Worm (Caenorhabditis elegans) whole organism, mixed stage, embryonic: ENCODE results near the gene irld-17.

Source experiments
- M03D4.4 ChIP-seq: sonication (generic microtip); optimal IDR thresholded peaks from 2 replicates; lab custom pipeline; 2017; ENCODE audit warnings: mild to moderate bottlenecking, missing genetic modification characterization, missing compliant biosample characterization
- bed-3 ChIP-seq: fragments of 200-800 bp; sonication (Bioruptor generic); optimal IDR thresholded peaks from 3 replicates; lab custom pipeline; 2018; ENCODE audit warnings: mild to moderate bottlenecking, missing genetic modification characterization, moderate library complexity, missing compliant biosample characterization
- blmp-1 ChIP-seq: fragments of 150-350 bp; optimal IDR thresholded peaks from 2 replicates; lab custom pipeline; 2014; ENCODE audit warnings: missing biosample characterization, missing genetic modification characterization
- ceh-39 ChIP-seq: fragments of 150-350 bp; optimal IDR thresholded peaks from 2 replicates; lab custom pipeline; 2014; ENCODE audit warnings: missing biosample characterization, missing genetic modification characterization
- ceh-43 ChIP-seq: fragments of 200-800 bp; sonication (Bioruptor generic); optimal IDR thresholded peaks from 2 replicates; lab custom pipeline; 2018; ENCODE audit warnings: mild to moderate bottlenecking, missing genetic modification characterization, moderate library complexity, missing compliant biosample characterization
- ceh-83 ChIP-seq: fragments of 200-800 bp; sonication (Bioruptor generic); optimal IDR thresholded peaks from 2 replicates; lab custom pipeline; 2018; ENCODE audit warnings: mild to moderate bottlenecking, missing genetic modification characterization, missing compliant biosample characterization
- ces-1 ChIP-seq: fragments of 150-350 bp; optimal IDR thresholded peaks from 2 replicates; lab custom pipeline; 2014; ENCODE audit warnings: missing biosample characterization, missing genetic modification reagents, missing genetic modification characterization
- cnd-1 ChIP-seq: fragments of 200-800 bp; sonication (Bioruptor generic); optimal IDR thresholded peaks from 2 replicates; lab custom pipeline; 2018; ENCODE audit warnings: mild to moderate bottlenecking, missing genetic modification characterization, missing compliant biosample characterization
- drap-1 ChIP-seq: fragments of 200-800 bp; sonication (Bioruptor generic); optimal IDR thresholded peaks from 3 replicates; lab custom pipeline; 2018; ENCODE audit warnings: mild to moderate bottlenecking, missing genetic modification characterization, missing compliant biosample characterization
- elt-3 ChIP-seq: fragments of 150-350 bp; optimal IDR thresholded peaks from 2 replicates; lab custom pipeline; 2014; ENCODE audit warnings: missing biosample characterization, missing genetic modification characterization
- ham-2 ChIP-seq: fragments of 200-800 bp; sonication (Bioruptor generic); optimal IDR thresholded peaks from 2 replicates; lab custom pipeline; 2018; ENCODE audit warnings: mild to moderate bottlenecking, missing genetic modification characterization, missing compliant biosample characterization
- hlh-1 ChIP-seq: fragments of 150-350 bp; optimal IDR thresholded peaks from 2 replicates; lab custom pipeline; 2014; ENCODE audit warnings: missing biosample characterization, missing genetic modification reagents, missing genetic modification characterization
- lin-13 ChIP-seq: fragments of 150-350 bp; optimal IDR thresholded peaks from 2 replicates; lab custom pipeline; 2014; ENCODE audit warnings: missing biosample characterization, missing genetic modification characterization
- lin-32 ChIP-seq: fragments of 200-800 bp; sonication (Bioruptor generic); optimal IDR thresholded peaks from 2 replicates; lab custom pipeline; 2018; ENCODE audit warnings: mild to moderate bottlenecking, missing genetic modification characterization, missing compliant biosample characterization
- mab-5 ChIP-seq: fragments of 150-350 bp; optimal IDR thresholded peaks from 2 replicates; lab custom pipeline; 2014; ENCODE audit warnings: missing biosample characterization, missing genetic modification characterization
- mep-1 ChIP-seq: fragments of 150-350 bp; optimal IDR thresholded peaks from 2 replicates; lab custom pipeline; 2017; ENCODE audit warnings: missing biosample characterization, missing genetic modification reagents, missing genetic modification characterization, inconsistent platforms
- mls-2 ChIP-seq: sonication (generic microtip); optimal IDR thresholded peaks from 2 replicates; lab custom pipeline; 2016; ENCODE audit warnings: mild to moderate bottlenecking, missing genetic modification characterization, moderate library complexity, missing compliant biosample characterization
- nhr-2 ChIP-seq: fragments of 150-350 bp; optimal IDR thresholded peaks from 2 replicates; lab custom pipeline; 2014; ENCODE audit warnings: missing biosample characterization, missing genetic modification characterization
- nhr-237 ChIP-seq: fragments of 150-350 bp; optimal IDR thresholded peaks from 2 replicates; lab custom pipeline; 2014; ENCODE audit warnings: missing biosample characterization, missing genetic modification characterization
- nhr-28 ChIP-seq: fragments of 150-350 bp; optimal IDR thresholded peaks from 2 replicates; lab custom pipeline; 2014; ENCODE audit warnings: missing biosample characterization, missing genetic modification characterization
- nhr-76 ChIP-seq: sonication (generic microtip); optimal IDR thresholded peaks from 2 replicates; lab custom pipeline; 2017; ENCODE audit warnings: missing biosample characterization, missing genetic modification characterization
- pha-4 ChIP-seq: fragments of 150-350 bp; optimal IDR thresholded peaks from 2 replicates; lab custom pipeline; 2018; ENCODE audit warnings: missing biosample characterization, missing genetic modification reagents, missing genetic modification characterization
- sptf-1 ChIP-seq: sonication (generic microtip); optimal IDR thresholded peaks from 2 replicates; lab custom pipeline; 2017; ENCODE audit warnings: mild to moderate bottlenecking, missing genetic modification characterization, moderate library complexity, missing compliant biosample characterization
- tbx-8 ChIP-seq: fragments of 200-800 bp; sonication (Bioruptor generic); optimal IDR thresholded peaks from 2 replicates; lab custom pipeline; 2018; ENCODE audit warnings: mild to moderate bottlenecking, missing genetic modification characterization, moderate library complexity, missing compliant biosample characterization
- unc-120 ChIP-seq: sonication (generic microtip); optimal IDR thresholded peaks from 2 replicates; lab custom pipeline; 2017; ENCODE audit warnings: missing genetic modification characterization, missing compliant biosample characterization; ENCODE audit not compliant: poor library complexity, severe bottlenecking
- unc-62 ChIP-seq: fragments of 150-350 bp; optimal IDR thresholded peaks from 2 replicates; lab custom pipeline; 2014; ENCODE audit warnings: missing biosample characterization, missing genetic modification reagents, missing genetic modification characterization
- ztf-11 ChIP-seq: fragments of 150-350 bp; optimal IDR thresholded peaks from 2 replicates; lab custom pipeline; 2014; ENCODE audit warnings: missing biosample characterization, missing genetic modification characterization

irld-17 gene

DNA sequence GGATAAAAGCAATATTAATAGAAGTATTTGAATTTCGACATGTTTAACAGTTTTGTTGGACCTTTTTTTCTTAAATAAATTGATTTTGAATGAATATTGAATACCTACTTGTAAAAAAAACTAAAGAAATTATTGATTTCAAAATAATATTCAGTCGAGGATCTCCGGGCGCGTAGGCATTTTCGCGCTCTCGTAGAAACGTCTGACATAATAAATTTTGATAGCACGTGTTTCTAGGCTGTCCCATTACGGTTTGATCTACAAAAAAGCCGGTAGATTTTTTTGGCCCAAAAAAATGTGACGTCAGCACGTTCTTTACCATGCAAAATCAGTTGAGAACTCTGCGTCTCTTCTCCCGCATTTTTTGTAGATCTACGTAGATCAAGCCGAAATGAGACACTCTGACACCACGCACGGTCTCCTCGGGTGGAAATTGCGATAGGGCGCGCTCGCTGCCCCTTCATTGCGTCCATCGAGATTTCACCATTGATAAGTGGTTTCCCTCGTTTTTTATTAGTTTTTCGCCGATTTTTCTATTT is 37.2 kb upstream of the irld-17 start:
- TF ChIP-seq nhr-28 (tag; lab: Kevin White, UChicago), result no peak
- no peak for TF ChIP-seq nhr-237 (tag; lab: Kevin White, UChicago)
- no peak for TF ChIP-seq unc-62 (GFP tag; lab: Kevin White, UChicago)
- TF ChIP-seq cnd-1 (tag; lab: Kevin White, UChicago), result no peak
- no peak for TF ChIP-seq lin-32 (GFP tag; lab: Kevin White, UChicago)
- TF ChIP-seq mab-5 (tag; lab: Kevin White, UChicago), result no peak
- TF ChIP-seq ceh-43 (GFP tag; lab: Kevin White, UChicago), result no peak
- TF ChIP-seq blmp-1 (tag; lab: Kevin White, UChicago), result no peak
- no peak for TF ChIP-seq drap-1
- no peak for TF ChIP-seq ceh-83
- no peak for TF ChIP-seq bed-3 (GFP tag; lab: Kevin White, UChicago)
- no peak for TF ChIP-seq M03D4.4 (tag; lab: Kevin White, UChicago)
- TF ChIP-seq sptf-1, result no peak
- TF ChIP-seq nhr-76 (tag; lab: Kevin White, UChicago), result no peak
- no peak for TF ChIP-seq tbx-8 (GFP tag; lab: Kevin White, UChicago)
- no peak for TF ChIP-seq elt-3 (tag; lab: Kevin White, UChicago)
- no peak for TF ChIP-seq mls-2 (tag; lab: Kevin White, UChicago)
- no peak for TF ChIP-seq hlh-1 (tag; lab: Kevin White, UChicago)

DNA sequence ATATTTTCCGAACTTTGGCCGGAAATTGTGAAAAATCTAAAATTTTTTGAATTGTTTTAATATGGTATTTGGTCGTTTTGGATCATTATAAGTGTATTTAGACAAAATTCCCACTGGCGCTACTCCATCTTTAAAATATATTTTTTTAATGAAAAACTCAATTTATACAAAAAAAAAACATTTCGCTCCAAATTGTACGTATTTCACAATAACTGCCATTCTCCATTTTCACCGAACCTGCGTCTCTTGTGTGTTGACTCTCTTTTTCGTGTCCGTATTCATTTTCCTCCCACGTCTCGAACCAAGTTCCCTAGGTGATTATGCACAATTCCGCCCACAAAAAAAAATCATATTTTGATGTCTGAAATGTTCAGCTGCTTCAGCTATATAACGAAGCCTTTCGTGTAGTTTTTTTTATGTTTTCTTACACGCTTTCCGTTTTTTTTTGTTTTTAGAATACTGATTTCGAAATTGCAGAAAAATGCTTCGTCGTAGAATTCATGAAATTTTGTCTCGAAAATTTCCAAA is 31.2 kb upstream of the irld-17 start, which contains the start of gene F16B4.2:
F16B4.2 (plus strand) TSS at position 478 of the 528 bp plus-strand sequence.
- TF ChIP-seq unc-62 (GFP tag; lab: Kevin White, UChicago) (no peak), tbx-8 (GFP tag; lab: Kevin White, UChicago) (no peak)

DNA sequence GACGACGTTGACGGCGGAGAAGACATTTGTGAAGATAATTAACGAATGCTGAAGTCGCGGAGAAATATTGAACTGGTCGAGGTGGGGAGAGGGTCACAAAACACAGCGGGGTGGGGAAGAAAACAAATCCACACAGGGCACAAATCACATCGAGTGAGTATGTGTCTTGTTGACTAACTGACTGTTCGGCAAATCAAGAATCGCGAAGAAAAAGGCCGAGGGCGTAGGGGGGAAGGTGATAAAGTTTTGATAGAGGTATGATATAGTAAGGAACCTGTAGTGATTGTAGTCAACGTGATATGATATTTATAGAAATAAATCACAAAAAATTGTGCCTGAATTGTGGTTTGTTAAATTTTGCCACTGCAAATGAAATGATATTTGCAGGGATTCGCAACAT is 24.0 kb upstream of the irld-17 start, which contains the start of gene nhr-178:
nhr-178 (minus strand) TSS at position 164 of the 400 bp plus-strand sequence.
- TF ChIP-seq blmp-1 (tag; lab: Kevin White, UChicago), result no peak
- no peak for TF ChIP-seq ceh-39
- no peak for TF ChIP-seq lin-13
- TF ChIP-seq mep-1 (tag; lab: Kevin White, UChicago), result no peak
- no peak for TF ChIP-seq ztf-11 (tag; lab: Kevin White, UChicago)

DNA sequence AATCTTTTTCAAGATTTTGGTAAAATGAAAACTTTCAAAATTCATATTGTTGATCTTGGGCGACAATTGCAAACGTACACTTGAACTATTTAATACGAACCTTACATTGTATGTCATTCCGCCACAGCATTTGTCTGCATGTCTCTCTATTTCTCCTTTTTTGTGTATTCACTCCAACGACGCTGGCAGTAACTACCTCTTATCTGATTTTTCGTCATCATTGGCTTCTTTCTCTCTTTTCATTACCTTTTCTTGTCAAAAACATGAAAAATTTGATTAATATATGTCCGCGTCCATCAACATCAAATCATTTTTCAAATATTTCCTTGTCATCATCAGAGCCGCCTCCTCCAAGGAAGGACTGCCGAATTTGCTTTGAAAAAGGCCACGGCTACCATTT is 21.7 kb upstream of the irld-17 start, which contains the start of gene nhr-177:
nhr-177 (plus strand) TSS at position 167 of the 400 bp plus-strand sequence.
- TF ChIP-seq bed-3 (GFP tag; lab: Kevin White, UChicago) (no peak), blmp-1 (tag; lab: Kevin White, UChicago) (no peak), pha-4 (tag; lab: Kevin White, UChicago) (no peak), cnd-1 (tag; lab: Kevin White, UChicago) (no peak), hlh-1 (tag; lab: Kevin White, UChicago) (no peak)

DNA sequence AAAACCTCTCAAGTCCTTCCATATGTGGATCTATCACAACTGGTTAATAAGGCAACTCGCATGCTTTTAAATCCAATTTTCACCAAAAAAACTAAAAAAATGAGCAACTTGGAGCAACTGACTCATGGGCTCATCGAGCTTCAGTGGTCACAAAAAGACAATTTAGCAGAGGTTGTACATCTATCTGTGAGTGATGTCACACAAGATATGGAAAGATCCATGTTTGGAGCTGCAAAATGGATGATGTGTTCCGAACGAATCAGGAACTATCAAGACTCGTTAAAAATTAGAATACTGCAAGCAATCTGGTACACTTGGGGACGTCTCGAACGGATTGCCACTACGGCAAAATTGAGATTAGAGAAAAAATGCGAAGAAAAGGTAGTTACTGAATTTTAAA is 20.2 kb upstream of the irld-17 start:
- TF ChIP-seq nhr-237 (tag; lab: Kevin White, UChicago) (no peak), nhr-76 (tag; lab: Kevin White, UChicago) (no peak), nhr-2 (tag; lab: Kevin White, UChicago) (no peak), unc-120 (tag; lab: Kevin White, UChicago) (no peak), nhr-28 (tag; lab: Kevin White, UChicago) (no peak), hlh-1 (tag; lab: Kevin White, UChicago) (no peak), ces-1 (no peak), cnd-1 (tag; lab: Kevin White, UChicago) (no peak), ham-2 (GFP tag; lab: Kevin White, UChicago) (no peak), mab-5 (tag; lab: Kevin White, UChicago) (no peak), drap-1 (no peak), mep-1 (tag; lab: Kevin White, UChicago) (no peak), mls-2 (tag; lab: Kevin White, UChicago) (no peak), ceh-39 (no peak), elt-3 (tag; lab: Kevin White, UChicago) (no peak), ztf-11 (tag; lab: Kevin White, UChicago) (no peak), ceh-43 (GFP tag; lab: Kevin White, UChicago) (no peak), blmp-1 (tag; lab: Kevin White, UChicago) (no peak), M03D4.4 (tag; lab: Kevin White, UChicago) (no peak)
- TF ChIP-seq, all 35 proteins: peak for 0
